Fruit fly (Drosophila melanogaster) whole organism, embryonic: ENCODE results near the gene sdk.

Experiments used
- CG10431 ChIP-seq: fragments of 200-800 bp; sonication (Bioruptor generic); optimal IDR thresholded peaks from 3 replicates; lab custom pipeline; 2018; ENCODE audit warnings: missing biosample characterization, mild to moderate bottlenecking, missing genetic modification characterization
- CG2129 ChIP-seq: fragments of 200-800 bp; sonication (Bioruptor generic); IDR thresholded peaks from 2 replicates; pipeline ENCODE4 v1.3.6; 2022; ENCODE audit warnings: missing biosample characterization, missing genetic modification characterization; ENCODE audit not compliant: partially characterized antibody
- CG3281 ChIP-seq: fragments of 200-800 bp; sonication (Bioruptor generic); optimal IDR thresholded peaks from 3 replicates; lab custom pipeline; 2017; ENCODE audit warnings: missing biosample characterization, mild to moderate bottlenecking, missing genetic modification characterization
- H15 ChIP-seq: fragments of 200-800 bp; sonication (Bioruptor generic); IDR thresholded peaks from 3 replicates; pipeline ENCODE4 v1.3.6; 2022; ENCODE audit warnings: missing biosample characterization, missing genetic modification characterization
- Max ChIP-seq: fragments of 200-800 bp; sonication (Bioruptor generic); optimal IDR thresholded peaks from 2 replicates; lab custom pipeline; 2016; ENCODE audit warnings: missing biosample characterization, mild to moderate bottlenecking, missing genetic modification characterization
- Sox102F ChIP-seq: fragments of 200-800 bp; sonication (Bioruptor generic); optimal IDR thresholded peaks from 2 replicates; lab custom pipeline; 2018; ENCODE audit warnings: missing biosample characterization, mild to moderate bottlenecking, missing genetic modification characterization, moderate library complexity
- bab2 ChIP-seq: fragments of 200-800 bp; sonication (Bioruptor generic); optimal IDR thresholded peaks from 2 replicates; lab custom pipeline; 2016; ENCODE audit warnings: missing biosample characterization, missing genetic modification characterization
- bowl ChIP-seq: fragments of 200-800 bp; sonication (Bioruptor generic); IDR thresholded peaks from 2 replicates; pipeline ENCODE4 v1.3.6; 2022; ENCODE audit warnings: missing biosample characterization, missing genetic modification characterization
- btn ChIP-seq: fragments of 200-800 bp; sonication (Bioruptor generic); optimal IDR thresholded peaks from 2 replicates; lab custom pipeline; 2016; ENCODE audit warnings: missing biosample characterization, missing genetic modification characterization
- cad ChIP-seq: fragments of >200 bp; optimal IDR thresholded peaks from 2 replicates; lab custom pipeline; 2017; ENCODE audit warnings: missing biosample characterization, missing genetic modification characterization
- ewg ChIP-seq: fragments of 200-800 bp; sonication (Bioruptor generic); optimal IDR thresholded peaks from 3 replicates; lab custom pipeline; 2017; ENCODE audit warnings: mild to moderate bottlenecking, missing biosample characterization, missing genetic modification reagents, missing genetic modification characterization
- oc ChIP-seq: fragments of 200-800 bp; sonication (Bioruptor generic); optimal IDR thresholded peaks from 2 replicates; lab custom pipeline; 2018; ENCODE audit warnings: missing biosample characterization, mild to moderate bottlenecking, missing genetic modification characterization, moderate library complexity
- ro ChIP-seq: fragments of 200-800 bp; sonication (Bioruptor generic); IDR thresholded peaks from 2 replicates; pipeline ENCODE4 v1.3.6; 2022; ENCODE audit warnings: missing biosample characterization, missing genetic modification characterization

DNA sequence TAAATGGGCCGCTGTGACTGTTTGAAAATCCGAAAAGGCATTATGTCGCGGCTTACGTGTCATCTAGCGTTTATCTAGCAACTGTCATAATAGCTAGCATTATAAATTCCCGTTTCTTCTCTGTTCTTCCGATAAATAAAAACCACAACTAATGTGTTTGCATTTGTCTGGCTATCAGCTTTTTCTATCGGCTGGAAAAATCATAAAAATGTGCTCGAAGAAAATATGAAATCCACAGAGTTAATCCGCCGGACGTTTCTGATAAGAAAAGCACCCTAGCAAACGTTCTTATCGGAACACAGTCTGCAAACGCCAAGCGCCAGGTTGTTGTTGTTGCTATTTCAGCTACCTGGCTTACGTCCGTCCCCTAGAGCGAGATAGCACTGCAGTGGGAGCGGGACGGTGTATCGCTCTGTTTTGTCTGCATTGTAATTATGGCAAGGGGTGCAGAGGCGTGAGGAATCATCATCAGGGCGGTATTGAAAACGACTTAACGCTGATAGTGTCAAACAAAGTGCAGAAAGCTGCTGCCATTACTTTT, 87.6 kb downstream of the sdk start:
- TF ChIP-seq CG10431 (GFP tag; lab: Kevin White, UChicago) (peak; percentile 10), btn (no peak), ro (GFP tag; lab: Robert Waterston, UW) (no peak), ewg (no peak), cad (GFP tag; lab: Kevin White, UChicago) (no peak), Max (GFP tag; lab: Kevin White, UChicago) (no peak), bab2 (GFP tag; lab: Kevin White, UChicago) (no peak), bowl (GFP tag; lab: Robert Waterston, UW) (no peak), CG2129 (GFP tag; lab: Robert Waterston, UW) (no peak), H15 (GFP tag; lab: Robert Waterston, UW) (no peak), Sox102F (no peak), oc (tag; lab: Kevin White, UChicago) (no peak), CG3281 (GFP tag; lab: Kevin White, UChicago) (no peak)
